Worm (Caenorhabditis elegans) whole organism, L4/young adult: ENCODE results near the gene unc-44.
"Not testable (repeated sequence)": the region's sequence is repeated elsewhere in the genome, so short reads cannot be mapped to it uniquely, and the experiment has no call there.

Experiments used
- W03F9.2 ChIP-seq: fragments of 150-350 bp; optimal IDR thresholded peaks from 2 replicates; lab custom pipeline; 2014; ENCODE audit warnings: missing biosample characterization, missing genetic modification characterization
- dao-5 ChIP-seq: sonication (generic microtip); optimal IDR thresholded peaks from 2 replicates; lab custom pipeline; 2016; ENCODE audit warnings: missing genotype, missing genetic modification characterization, moderate library complexity, missing compliant biosample characterization
- him-1 ChIP-seq: sonication (generic microtip); optimal IDR thresholded peaks from 2 replicates; lab custom pipeline; 2016; ENCODE audit warnings: missing genotype, missing genetic modification reagents, missing genetic modification characterization, missing compliant biosample characterization

Gene unc-44

DNA sequence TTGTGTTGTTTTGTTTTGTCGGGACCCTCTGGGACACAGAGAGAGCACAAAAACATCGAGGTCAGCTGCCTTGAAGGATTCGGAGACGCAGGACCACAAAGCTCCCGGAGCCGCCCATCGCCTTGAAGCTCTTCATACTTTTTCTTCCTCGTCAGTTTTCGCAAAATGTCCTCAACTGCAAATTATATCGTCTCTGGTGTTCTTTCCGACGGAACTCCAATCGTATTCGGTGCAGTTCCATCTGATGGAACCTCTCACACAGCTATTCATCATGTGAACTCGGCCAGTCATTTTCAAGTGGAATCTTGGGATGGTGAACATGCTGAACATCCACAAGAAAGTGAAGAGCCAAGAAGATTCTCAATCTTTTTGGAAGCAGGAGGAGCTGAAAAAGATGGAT is 10.1 kb downstream of the unc-44 start:
- no peak for TF ChIP-seq W03F9.2 (tag; lab: Kevin White, UChicago)
- TF ChIP-seq dao-5 (tag; lab: Kevin White, UChicago): no peak
- TF ChIP-seq him-1 (tag; lab: Kevin White, UChicago): no peak

DNA sequence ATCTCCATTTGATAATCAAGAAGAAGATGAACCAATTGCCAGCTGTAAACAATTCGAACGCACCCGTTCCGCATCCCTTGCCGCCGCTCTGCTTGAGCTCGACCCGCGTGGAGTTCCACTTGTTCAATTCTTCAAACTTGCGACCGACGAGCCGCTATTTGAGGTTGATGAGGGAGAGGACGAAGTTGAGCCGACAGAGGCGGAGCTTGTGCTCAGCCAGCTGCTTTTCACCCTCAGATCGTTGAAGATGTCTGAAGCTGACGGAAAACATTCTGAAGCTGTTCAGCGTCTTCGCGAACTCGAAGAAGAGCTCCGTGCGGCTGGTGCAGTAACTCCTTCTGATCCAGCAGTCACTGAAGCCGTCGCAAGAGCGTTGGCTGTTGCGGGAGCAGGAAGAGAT is 10.5 kb downstream of the unc-44 start:
- TF ChIP-seq W03F9.2 (tag; lab: Kevin White, UChicago) (no peak), him-1 (tag; lab: Kevin White, UChicago) (no peak), dao-5 (tag; lab: Kevin White, UChicago) (no peak)

DNA sequence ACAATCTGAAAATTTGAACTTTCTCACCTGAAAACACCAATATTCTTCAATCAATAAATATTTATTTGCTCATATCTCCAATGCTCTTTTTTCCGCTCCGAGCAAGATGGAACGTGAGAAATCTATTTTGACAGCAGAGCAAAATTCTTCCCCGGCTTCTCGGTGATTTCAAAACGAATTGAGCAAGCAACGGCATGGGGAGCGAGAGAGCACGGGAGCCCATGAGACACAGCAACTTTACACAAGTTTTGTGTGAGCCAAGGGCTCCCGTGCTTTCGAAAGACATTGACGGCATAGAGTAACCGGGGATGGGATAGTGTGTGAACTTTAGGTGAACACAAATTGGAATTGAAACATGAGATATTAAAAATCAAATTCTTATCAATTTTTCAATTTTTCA is 11.5 kb downstream of the unc-44 start:
- TF ChIP-seq W03F9.2 (tag; lab: Kevin White, UChicago): no peak
- TF ChIP-seq dao-5 (tag; lab: Kevin White, UChicago): no peak
- no peak for TF ChIP-seq him-1 (tag; lab: Kevin White, UChicago)

DNA sequence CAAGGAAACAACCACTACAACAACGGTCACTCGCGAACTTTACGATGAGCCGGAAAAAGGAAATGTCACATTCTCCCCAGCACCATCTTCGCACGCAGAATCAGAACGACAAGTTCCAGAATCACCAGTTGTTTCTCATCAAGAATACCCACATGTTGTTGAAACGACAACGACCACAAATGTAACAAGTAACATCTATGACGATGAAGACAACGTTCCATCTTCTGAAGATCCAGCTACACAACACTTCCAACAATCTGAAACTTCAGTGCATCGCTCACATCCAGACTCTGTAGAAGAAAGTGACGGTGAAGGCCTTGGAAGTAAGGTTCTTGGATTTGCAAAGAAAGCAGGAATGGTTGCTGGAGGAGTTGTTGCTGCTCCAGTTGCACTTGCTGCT is 15.1 kb downstream of the unc-44 start:
- TF ChIP-seq W03F9.2 (tag; lab: Kevin White, UChicago): no peak
- no peak for TF ChIP-seq dao-5 (tag; lab: Kevin White, UChicago)
- no peak for TF ChIP-seq him-1 (tag; lab: Kevin White, UChicago)

DNA sequence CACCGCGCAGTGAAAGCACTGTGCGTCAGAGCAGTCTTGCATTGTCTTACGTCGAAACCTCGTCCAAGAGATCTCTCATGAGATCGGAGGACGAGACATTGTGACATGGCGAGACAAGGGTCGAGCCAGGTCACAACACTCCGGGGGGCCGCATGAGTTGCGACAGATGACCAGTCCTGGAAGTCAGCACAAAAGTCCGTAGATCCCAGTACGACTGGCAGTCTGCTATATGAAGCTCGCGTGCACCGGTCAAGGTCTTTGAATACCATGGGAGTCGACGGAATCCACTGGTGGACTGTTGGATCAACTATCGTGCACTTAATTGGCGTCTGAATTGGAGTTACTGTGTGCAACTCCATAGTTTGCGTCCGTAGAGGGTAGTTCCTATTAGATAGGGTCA is 30.3 kb downstream of the unc-44 start:
- no peak for TF ChIP-seq dao-5 (tag; lab: Kevin White, UChicago)
- TF ChIP-seq W03F9.2 (tag; lab: Kevin White, UChicago): no peak
- no peak for TF ChIP-seq him-1 (tag; lab: Kevin White, UChicago)

DNA sequence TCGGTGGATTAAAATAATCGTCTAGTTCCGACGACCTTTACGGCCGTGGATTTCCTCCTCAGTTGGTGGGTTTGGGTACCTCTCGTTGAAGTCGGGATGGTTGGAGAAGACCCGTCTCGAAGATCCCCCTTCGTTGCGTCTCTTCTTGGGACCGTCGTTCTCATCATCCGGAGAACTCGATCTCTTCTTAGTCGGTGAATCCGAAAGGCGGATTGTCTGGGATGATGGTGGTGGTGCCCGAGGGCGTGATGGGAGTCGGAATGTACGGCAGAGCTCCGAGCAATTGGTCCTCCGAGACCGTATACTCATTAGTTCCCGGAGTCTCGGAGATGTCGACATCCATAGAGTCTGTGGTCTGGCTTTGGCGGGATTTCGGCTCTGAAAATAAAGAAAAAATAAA is 34.9 kb downstream of the unc-44 start:
- TF ChIP-seq W03F9.2 (tag; lab: Kevin White, UChicago) (no peak), him-1 (tag; lab: Kevin White, UChicago) (no peak), dao-5 (tag; lab: Kevin White, UChicago) (no peak)

DNA sequence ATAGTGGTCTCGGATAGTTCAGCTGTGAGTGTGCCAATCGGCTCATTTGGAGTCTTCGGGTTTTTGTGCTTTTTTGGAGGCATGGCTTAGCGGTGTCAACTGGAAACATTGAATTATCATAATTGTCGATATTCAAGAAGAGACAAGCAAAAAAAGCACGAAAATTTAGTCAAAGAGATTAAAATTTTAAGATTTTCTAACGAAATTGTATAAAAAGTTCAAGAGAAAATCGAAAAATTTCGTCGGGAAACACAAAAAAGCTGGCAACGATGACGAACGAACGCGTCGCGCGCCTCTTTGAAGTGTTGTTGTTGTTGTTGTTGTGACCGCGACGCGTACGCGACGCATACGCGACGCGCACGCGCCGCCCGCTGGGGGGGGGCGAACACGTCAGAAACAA is 36.2 kb downstream of the unc-44 start, which contains the start of gene C46G7.5:
Gene C46G7.5, minus strand, starts transcription at position 101 of the 400 bp plus-strand sequence.
- TF ChIP-seq dao-5 (tag; lab: Kevin White, UChicago) (no peak), W03F9.2 (tag; lab: Kevin White, UChicago) (no peak)

DNA sequence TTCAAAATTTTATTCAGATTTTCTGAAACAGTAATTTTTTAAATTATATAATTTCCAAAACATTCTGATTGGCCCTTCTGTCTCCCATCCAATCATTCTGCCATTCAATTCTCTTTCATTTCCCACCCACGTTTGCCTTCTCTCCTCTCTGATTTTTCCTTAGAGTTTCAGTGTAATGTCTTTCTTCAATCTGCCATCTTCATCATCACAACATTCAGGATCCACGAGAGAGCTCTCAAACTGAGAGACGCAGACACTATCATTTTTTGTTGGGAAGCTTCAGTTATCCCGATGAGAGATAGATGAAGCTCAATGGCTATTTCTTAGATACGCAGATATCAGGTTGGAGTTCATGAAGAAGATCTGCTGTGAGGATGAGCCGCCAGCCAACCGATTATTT is 38.5 kb downstream of the unc-44 start:
- TF ChIP-seq W03F9.2 (tag; lab: Kevin White, UChicago): no peak
- no peak for TF ChIP-seq dao-5 (tag; lab: Kevin White, UChicago)
- no peak for TF ChIP-seq him-1 (tag; lab: Kevin White, UChicago)

DNA sequence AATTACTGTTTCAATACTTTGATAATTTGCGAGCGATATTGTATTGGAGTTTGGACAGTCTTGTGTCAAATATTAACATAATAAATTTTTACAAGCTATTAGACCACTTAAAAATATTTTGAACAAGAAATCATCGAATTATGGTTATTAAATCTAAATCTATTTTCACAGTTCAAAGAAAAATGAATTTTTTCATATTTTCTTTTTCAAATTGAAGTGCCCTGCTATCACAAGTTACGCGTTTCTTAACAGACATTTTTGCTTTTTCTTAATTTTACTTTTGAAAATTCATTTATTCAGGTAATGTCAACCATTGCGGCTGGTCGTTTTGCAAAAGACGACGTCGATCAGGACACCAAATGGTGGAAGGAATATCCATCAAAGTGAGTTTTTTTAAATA is 39.5 kb downstream of the unc-44 start, which contains the start of gene C46G7.2:
Gene C46G7.2, plus strand, starts transcription at position 301 of the 400 bp plus-strand sequence.
- no peak for TF ChIP-seq him-1 (tag; lab: Kevin White, UChicago)
- no peak for TF ChIP-seq dao-5 (tag; lab: Kevin White, UChicago)
- TF ChIP-seq W03F9.2 (tag; lab: Kevin White, UChicago): no peak

DNA sequence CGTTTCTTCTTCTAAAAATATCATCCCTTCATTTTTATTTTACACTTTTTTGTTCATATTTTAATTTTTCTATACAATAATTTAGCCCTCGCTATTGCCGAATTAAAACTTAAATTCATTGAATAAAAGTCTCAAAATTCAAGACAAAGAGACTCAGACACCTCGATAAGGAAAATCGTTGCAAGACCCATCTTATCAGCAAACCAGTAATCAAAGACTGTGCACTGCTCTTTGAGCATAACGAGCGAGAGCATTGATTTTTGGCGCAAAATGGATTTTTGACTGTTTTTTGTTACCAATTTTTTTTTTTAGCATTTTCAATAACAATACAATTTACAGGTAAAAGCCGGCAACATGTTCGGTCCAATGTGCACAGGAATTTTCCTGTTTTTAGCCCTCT is 42.3 kb downstream of the unc-44 start, which contains the start of gene C46G7.1:
Gene C46G7.1, plus strand, starts transcription at position 340 of the 400 bp plus-strand sequence.
- no peak for TF ChIP-seq W03F9.2 (tag; lab: Kevin White, UChicago)
- TF ChIP-seq him-1 (tag; lab: Kevin White, UChicago): no peak
- no peak for TF ChIP-seq dao-5 (tag; lab: Kevin White, UChicago)

DNA sequence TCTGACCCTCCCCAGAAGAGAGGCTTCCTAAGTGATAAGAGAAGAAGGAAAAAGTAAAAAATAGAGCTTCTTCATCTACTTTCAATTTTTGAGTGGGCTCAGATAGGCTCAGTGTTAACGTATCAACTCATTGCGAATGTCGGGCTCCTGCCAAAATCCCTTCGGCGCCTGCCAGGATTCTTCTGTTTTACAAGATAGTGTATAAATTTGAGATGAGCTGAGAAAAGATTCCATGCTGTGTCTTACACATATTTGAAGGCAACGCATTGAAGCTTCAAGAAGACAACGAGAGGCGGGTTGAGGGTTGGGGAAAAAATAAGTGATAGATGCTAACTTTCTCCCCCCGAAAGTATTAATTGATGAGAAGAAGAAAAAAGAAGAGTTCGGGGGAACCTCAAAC is 57.1 kb downstream of the unc-44 start:
- TF ChIP-seq W03F9.2 (tag; lab: Kevin White, UChicago) (no peak), dao-5 (tag; lab: Kevin White, UChicago) (no peak), him-1 (tag; lab: Kevin White, UChicago) (no peak)

DNA sequence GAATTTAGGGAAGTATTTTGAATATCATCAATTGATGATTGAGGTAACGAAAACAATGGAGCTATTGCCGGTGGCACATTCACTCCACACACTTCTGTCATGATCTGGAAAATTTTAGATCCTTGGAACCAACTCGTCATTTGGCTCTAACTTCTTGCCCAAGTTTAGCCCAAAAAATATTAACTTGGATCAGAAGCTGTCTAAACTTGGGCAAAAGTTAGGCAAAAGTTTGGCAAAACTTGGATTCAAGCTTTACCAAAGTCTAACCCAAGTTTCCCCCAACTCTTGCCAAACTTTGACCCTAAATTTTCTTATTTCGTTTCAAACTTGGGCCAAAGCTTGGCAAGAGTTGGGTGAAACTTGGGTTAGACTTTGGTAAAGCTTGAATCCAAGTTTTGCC is 58.2 kb downstream of the unc-44 start, which contains the start of gene pqn-22:
Gene pqn-22, minus strand, starts transcription at position 101 of the 400 bp plus-strand sequence.
- TF ChIP-seq W03F9.2, him-1, dao-5 (tag; lab: Kevin White, UChicago): not testable (repeated sequence)

DNA sequence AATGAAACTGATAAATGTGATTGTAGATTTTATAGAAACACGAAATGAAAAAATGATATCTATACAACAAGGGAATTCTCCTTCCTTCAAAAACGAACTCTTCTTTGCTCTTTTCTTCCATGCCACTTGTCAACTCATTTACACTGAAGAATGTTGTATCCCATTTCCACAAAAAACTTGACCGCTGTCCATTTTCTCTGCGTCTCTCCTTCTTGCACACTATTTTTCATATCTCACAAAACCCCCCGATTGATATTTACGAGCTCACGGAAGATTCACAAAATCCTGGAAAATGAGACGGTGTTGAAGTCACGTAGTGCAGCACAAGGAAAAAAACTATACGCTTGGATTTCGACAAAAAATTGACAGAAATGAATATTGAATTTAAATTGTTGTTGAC is 59.8 kb downstream of the unc-44 start:
- TF ChIP-seq him-1 (tag; lab: Kevin White, UChicago) (no peak), W03F9.2 (tag; lab: Kevin White, UChicago) (no peak), dao-5 (tag; lab: Kevin White, UChicago) (no peak)

DNA sequence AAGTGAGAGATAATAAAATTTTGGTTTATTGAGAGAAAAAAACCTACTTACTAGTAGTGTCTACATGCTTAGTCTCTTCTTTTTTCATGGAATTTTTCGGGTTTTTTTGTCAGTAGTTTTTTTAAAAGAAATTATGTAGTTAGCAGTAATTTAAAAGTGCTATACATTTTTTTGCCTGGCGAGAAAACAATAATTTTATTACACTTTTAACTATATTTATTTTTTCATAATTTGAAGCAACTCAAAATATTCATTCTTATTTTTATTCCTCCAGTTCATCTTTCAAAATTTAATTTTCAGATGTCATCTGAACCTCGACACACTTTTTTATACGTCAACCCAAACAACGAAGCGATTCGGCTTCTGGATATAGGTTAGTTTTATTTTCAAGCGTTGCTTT is 65.3 kb downstream of the unc-44 start, which contains the start of gene kcc-2:
Gene kcc-2, plus strand, starts transcription at position 301 of the 400 bp plus-strand sequence.
- TF ChIP-seq W03F9.2 (tag; lab: Kevin White, UChicago) (no peak), dao-5 (tag; lab: Kevin White, UChicago) (no peak), him-1 (tag; lab: Kevin White, UChicago) (no peak)
